Fruit fly (Drosophila melanogaster) whole organism, embryonic: ENCODE results near the gene Nin.

ENCODE experiments used
- BEAF-32 ChIP-seq: fragments of 200-800 bp; sonication (Bioruptor generic); optimal IDR thresholded peaks from 3 replicates; lab custom pipeline; 2017; ENCODE audit warnings: missing biosample characterization, missing genetic modification characterization, mild to moderate bottlenecking, moderate library complexity, missing genetic modification reagents
- Bteb2 ChIP-seq: fragments of 200-800 bp; sonication (Bioruptor generic); optimal IDR thresholded peaks from 2 replicates; lab custom pipeline; 2016; ENCODE audit warnings: missing biosample characterization, missing genetic modification characterization
- CG10462 ChIP-seq: fragments of 200-800 bp; sonication (Bioruptor generic); optimal IDR thresholded peaks from 2 replicates; lab custom pipeline; 2016; ENCODE audit warnings: missing biosample characterization, missing genetic modification characterization
- CG12104 ChIP-seq: fragments of 200-800 bp; sonication (Bioruptor generic); optimal IDR thresholded peaks from 3 replicates; lab custom pipeline; 2016; ENCODE audit warnings: missing biosample characterization, missing genetic modification characterization
- CG12299 ChIP-seq: fragments of 200-800 bp; sonication (Bioruptor generic); optimal IDR thresholded peaks from 2 replicates; lab custom pipeline; 2018; ENCODE audit warnings: missing biosample characterization, mild to moderate bottlenecking, missing genetic modification characterization
- CG12659 ChIP-seq: fragments of 200-800 bp; sonication (Bioruptor generic); optimal IDR thresholded peaks from 3 replicates; lab custom pipeline; 2017; ENCODE audit warnings: mild to moderate bottlenecking, missing biosample characterization, missing genetic modification reagents, missing genetic modification characterization
- CG13424 ChIP-seq: fragments of 200-800 bp; sonication (Bioruptor generic); optimal IDR thresholded peaks from 2 replicates; lab custom pipeline; 2019; ENCODE audit warnings: missing biosample characterization, mild to moderate bottlenecking, missing genetic modification characterization, moderate library complexity
- CG14441 ChIP-seq: fragments of 200-800 bp; sonication (Bioruptor generic); IDR thresholded peaks from 2 replicates; pipeline ENCODE4 v1.3.6; 2022; ENCODE audit warnings: missing biosample characterization, missing genetic modification characterization
- CG1602 ChIP-seq: fragments of 200-800 bp; sonication (Bioruptor generic); optimal IDR thresholded peaks from 3 replicates; lab custom pipeline; 2016; ENCODE audit warnings: missing biosample characterization, missing genetic modification characterization
- CG16815 ChIP-seq: fragments of 200-800 bp; sonication (Bioruptor generic); optimal IDR thresholded peaks from 3 replicates; lab custom pipeline; 2017; ENCODE audit warnings: missing biosample characterization, mild to moderate bottlenecking, missing genetic modification characterization
- CG17912 ChIP-seq: fragments of 200-800 bp; sonication (Bioruptor generic); optimal IDR thresholded peaks from 2 replicates; lab custom pipeline; 2018; ENCODE audit warnings: missing biosample characterization, mild to moderate bottlenecking, missing genetic modification characterization
- CG1832 ChIP-seq: fragments of 200-800 bp; sonication (Bioruptor generic); optimal IDR thresholded peaks from 2 replicates; lab custom pipeline; 2017; ENCODE audit warnings: missing biosample characterization, mild to moderate bottlenecking, missing genetic modification characterization, inconsistent platforms
- CG32772 ChIP-seq: fragments of 200-800 bp; sonication (Bioruptor generic); IDR thresholded peaks from 2 replicates; pipeline ENCODE4 v1.3.6; 2022; ENCODE audit warnings: missing biosample characterization, missing genetic modification characterization
- CG3995 ChIP-seq: fragments of 200-800 bp; sonication (Bioruptor generic); optimal IDR thresholded peaks from 3 replicates; lab custom pipeline; 2016; ENCODE audit warnings: missing biosample characterization, missing genetic modification characterization
- CG4424 ChIP-seq: fragments of 200-800 bp; sonication (Bioruptor generic); optimal IDR thresholded peaks from 3 replicates; lab custom pipeline; 2016; ENCODE audit warnings: missing biosample characterization, missing genetic modification characterization
- CG4854 ChIP-seq: fragments of 200-800 bp; sonication (Bioruptor generic); optimal IDR thresholded peaks from 2 replicates; lab custom pipeline; 2016; ENCODE audit warnings: missing biosample characterization, missing genetic modification characterization, inconsistent platforms
- CG6689 ChIP-seq: fragments of 200-800 bp; sonication (Bioruptor generic); IDR thresholded peaks from 2 replicates; pipeline ENCODE4 v1.3.6; 2022; ENCODE audit warnings: missing biosample characterization, missing genetic modification characterization
- CG6854 ChIP-seq: fragments of 200-800 bp; sonication (Bioruptor generic); optimal IDR thresholded peaks from 3 replicates; lab custom pipeline; 2017; ENCODE audit warnings: missing biosample characterization, mild to moderate bottlenecking, missing genetic modification characterization
- CHES-1-like ChIP-seq: fragments of 200-800 bp; sonication (Bioruptor generic); optimal IDR thresholded peaks from 2 replicates; lab custom pipeline; 2016; ENCODE audit warnings: missing biosample characterization, missing genetic modification characterization
- Dek ChIP-seq: fragments of 200-800 bp; sonication (Bioruptor generic); optimal IDR thresholded peaks from 3 replicates; lab custom pipeline; 2019; ENCODE audit warnings: missing biosample characterization, mild to moderate bottlenecking, missing genetic modification characterization, moderate library complexity
- Ets65A ChIP-seq: fragments of 200-800 bp; sonication (Bioruptor generic); peaks from one replicate; lab custom pipeline; 2016; ENCODE audit warnings: missing biosample characterization, missing genetic modification characterization
- Fer1 ChIP-seq: fragments of 200-800 bp; sonication (Bioruptor generic); optimal IDR thresholded peaks from 2 replicates; lab custom pipeline; 2017; ENCODE audit warnings: missing biosample characterization, mild to moderate bottlenecking, missing genetic modification characterization
- GATAe ChIP-seq: fragments of 200-800 bp; sonication (Bioruptor generic); conservative IDR thresholded peaks from 2 replicates; pipeline ENCODE4 v1.3.6; 2022; ENCODE audit warnings: missing biosample characterization, missing genetic modification characterization
- HLH54F ChIP-seq: fragments of 200-800 bp; sonication (Bioruptor generic); optimal IDR thresholded peaks from 3 replicates; lab custom pipeline; 2016; ENCODE audit warnings: missing biosample characterization, missing genetic modification characterization
- Kr ChIP-seq: fragments of 200-800 bp; sonication (Bioruptor generic); optimal IDR thresholded peaks from 2 replicates; lab custom pipeline; 2017; ENCODE audit warnings: missing biosample characterization, mild to moderate bottlenecking, missing genetic modification characterization
- Lpt ChIP-seq: fragments of >200 bp; optimal IDR thresholded peaks from 2 replicates; lab custom pipeline; 2018; ENCODE audit warnings: missing biosample characterization, missing genetic modification characterization
- Sox100B ChIP-seq: fragments of 200-800 bp; sonication (Bioruptor generic); optimal IDR thresholded peaks from 3 replicates; lab custom pipeline; 2018; ENCODE audit warnings: missing biosample characterization, mild to moderate bottlenecking, missing genetic modification characterization
- TFAM ChIP-seq: fragments of 200-800 bp; sonication (Bioruptor generic); optimal IDR thresholded peaks from 2 replicates; lab custom pipeline; 2017; ENCODE audit warnings: missing biosample characterization, missing genetic modification characterization, inconsistent platforms
- Taf1 ChIP-seq: fragments of 200-800 bp; sonication (Bioruptor generic); IDR thresholded peaks from 2 replicates; pipeline ENCODE4 v1.3.6; 2022; ENCODE audit warnings: missing biosample characterization, missing genetic modification characterization
- ac ChIP-seq: fragments of 200-800 bp; sonication (Bioruptor generic); optimal IDR thresholded peaks from 3 replicates; lab custom pipeline; 2017; ENCODE audit warnings: missing biosample characterization, mild to moderate bottlenecking, missing genetic modification characterization
- bcd ChIP-seq: fragments of 200-800 bp; sonication (Bioruptor generic); optimal IDR thresholded peaks from 2 replicates; lab custom pipeline; 2017; ENCODE audit warnings: missing biosample characterization, mild to moderate bottlenecking, missing genetic modification characterization
- br ChIP-seq: fragments of >200 bp; optimal IDR thresholded peaks from 2 replicates; lab custom pipeline; 2017
- cas ChIP-seq: fragments of 200-800 bp; sonication (Bioruptor generic); IDR thresholded peaks from 2 replicates; pipeline ENCODE4 v1.3.6; 2022; ENCODE audit warnings: missing biosample characterization, missing genetic modification characterization
- chn ChIP-seq: fragments of 200-800 bp; sonication (Bioruptor generic); optimal IDR thresholded peaks from 2 replicates; lab custom pipeline; 2016; ENCODE audit warnings: missing biosample characterization, missing genetic modification characterization
- dmrt99B ChIP-seq: fragments of 200-800 bp; sonication (Bioruptor generic); optimal IDR thresholded peaks from 2 replicates; lab custom pipeline; 2018; ENCODE audit warnings: missing biosample characterization, mild to moderate bottlenecking, missing genetic modification characterization, moderate library complexity
- emc ChIP-seq: fragments of 200-800 bp; sonication (Bioruptor generic); optimal IDR thresholded peaks from 2 replicates; lab custom pipeline; 2016; ENCODE audit warnings: missing biosample characterization, missing genetic modification characterization
- fru ChIP-seq: fragments of >200 bp; optimal IDR thresholded peaks from 2 replicates; lab custom pipeline; 2017
- grau ChIP-seq: fragments of 200-800 bp; optimal IDR thresholded peaks from 3 replicates; lab custom pipeline; 2019; ENCODE audit warnings: missing biosample characterization, mild to moderate bottlenecking, missing genetic modification characterization, moderate library complexity
- hbn ChIP-seq: fragments of 200-800 bp; sonication (Bioruptor generic); IDR thresholded peaks from 2 replicates; pipeline ENCODE4 v1.3.6; 2022; ENCODE audit warnings: missing biosample characterization, missing genetic modification characterization; ENCODE audit not compliant: partially characterized antibody
- insv ChIP-seq, 2 experiments: fragments of 200-800 bp; sonication (Bioruptor generic); optimal IDR thresholded peaks; 3 replicates each; lab custom pipeline; 2016 to 2018; ENCODE audit warnings: missing biosample characterization in 2 of 2, missing genetic modification characterization in 2 of 2
- kni ChIP-seq: fragments of 200-800 bp; sonication (Bioruptor generic); optimal IDR thresholded peaks from 3 replicates; lab custom pipeline; 2017; ENCODE audit warnings: mild to moderate bottlenecking, missing biosample characterization, missing genetic modification reagents, missing genetic modification characterization
- nom ChIP-seq: fragments of 200-800 bp; sonication (Bioruptor generic); optimal IDR thresholded peaks from 2 replicates; lab custom pipeline; 2017; ENCODE audit warnings: missing biosample characterization, missing genetic modification characterization, mild to moderate bottlenecking, moderate library complexity, missing genetic modification reagents
- sc ChIP-seq, 3 experiments: fragments of >200 bp in 2 of 3; fragments of 200-800 bp in 1 of 3; sonication (Bioruptor generic) in 1 of 3; optimal IDR thresholded peaks; 2 replicates in 2 of 3; 3 replicates in 1 of 3; lab custom pipeline; 2017; ENCODE audit warnings: mild to moderate bottlenecking in 1 of 3, missing biosample characterization in 1 of 3, missing genetic modification characterization in 1 of 3, missing genetic modification reagents in 1 of 3
- scrt ChIP-seq: fragments of 200-800 bp; sonication (Bioruptor generic); optimal IDR thresholded peaks from 2 replicates; lab custom pipeline; 2018; ENCODE audit warnings: missing biosample characterization, mild to moderate bottlenecking, missing genetic modification characterization, moderate library complexity
- seq ChIP-seq: fragments of 200-800 bp; sonication (Bioruptor generic); IDR thresholded peaks from 2 replicates; pipeline ENCODE4 v1.3.6; 2022; ENCODE audit warnings: missing biosample characterization, missing genetic modification characterization
- vvl ChIP-seq: fragments of 200-800 bp; sonication (Bioruptor generic); IDR thresholded peaks from 2 replicates; pipeline ENCODE4 v1.3.6; 2022; ENCODE audit warnings: missing biosample characterization, missing genetic modification characterization
- wdn ChIP-seq: fragments of 200-800 bp; sonication (Bioruptor generic); IDR thresholded peaks from 2 replicates; pipeline ENCODE4 v1.3.6; 2022; ENCODE audit warnings: missing biosample characterization, missing genetic modification characterization
- wek ChIP-seq: fragments of 200-800 bp; sonication (Bioruptor generic); optimal IDR thresholded peaks from 3 replicates; lab custom pipeline; 2018; ENCODE audit warnings: missing biosample characterization, mild to moderate bottlenecking, missing genetic modification characterization, moderate library complexity
- wor ChIP-seq: fragments of 200-800 bp; sonication (Bioruptor generic); IDR thresholded peaks from 2 replicates; pipeline ENCODE4 v1.3.6; 2022; ENCODE audit warnings: missing biosample characterization, missing genetic modification characterization
- zfh1 ChIP-seq: fragments of 200-800 bp; sonication (Bioruptor generic); IDR thresholded peaks from 3 replicates; pipeline ENCODE4 v1.3.6; 2022; ENCODE audit warnings: missing biosample characterization, missing genetic modification characterization

The Nin gene

DNA sequence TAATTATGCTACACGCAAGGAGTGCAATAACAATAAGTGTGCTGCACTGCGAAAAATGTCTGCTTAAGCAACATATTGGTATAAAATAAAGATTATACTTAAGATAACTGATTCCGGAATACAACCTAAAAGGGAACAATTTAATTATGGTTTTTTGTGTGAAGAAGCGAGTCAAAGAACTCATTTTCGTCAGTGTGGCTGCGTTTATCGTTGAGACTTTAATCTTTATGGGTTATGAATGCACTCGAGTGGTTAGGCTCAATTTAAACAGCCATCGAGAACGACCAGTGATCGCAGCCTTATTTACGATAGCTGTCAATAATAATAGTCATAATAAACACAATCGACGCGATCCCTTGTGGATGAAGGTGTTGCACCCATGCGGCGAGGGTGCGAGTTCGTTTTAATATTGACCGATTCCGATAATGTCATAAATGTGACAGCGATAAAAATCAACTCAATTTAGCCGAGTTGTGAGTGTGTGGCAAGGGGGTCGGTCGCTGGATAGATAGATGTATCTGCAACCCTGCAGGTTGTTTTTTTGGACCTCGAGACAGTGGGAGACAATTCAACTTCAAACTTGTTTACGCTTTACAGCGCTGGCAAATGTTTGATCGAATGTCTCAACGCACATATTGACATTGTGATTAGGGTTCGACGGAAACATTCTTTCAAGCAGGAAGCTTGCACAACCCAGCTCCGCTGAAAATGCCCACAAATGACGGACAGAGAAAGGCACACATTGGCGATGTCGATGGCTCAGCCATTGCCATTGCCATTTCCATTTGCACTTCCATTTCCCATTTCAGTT is 22.1 kb downstream of the Nin start (continued):
- TF ChIP-seq CG12299 (tag; lab: Kevin White, UChicago) (no peak), insv (GFP tag; optimal IDR thresholded peaks at IDR 0.05; lab: Kevin White, UChicago) (peak in 1 of 2 experiments; percentile 3), fru (lab: Kevin White, UChicago) (no peak), CG12659 (peak; percentile 17), CG17912 (GFP tag; lab: Kevin White, UChicago) (no peak), nom (GFP tag; lab: Kevin White, UChicago) (peak; percentile 58), CG1832 (GFP tag; lab: Kevin White, UChicago) (no peak), CG14441 (GFP tag; lab: Robert Waterston, UW) (peak; percentile 29; the same call in 1 of the 2 replicates), Kr (peak; percentile 83), vvl (GFP tag; lab: Robert Waterston, UW) (peak; percentile 64), Taf1 (no peak), CG16815 (GFP tag; lab: Kevin White, UChicago) (no peak), bcd (GFP tag; lab: Kevin White, UChicago) (no peak), wdn (GFP tag; lab: Robert Waterston, UW) (no peak), Ets65A (GFP tag; lab: Kevin White, UChicago) (peak; percentile 74), scrt (GFP tag; lab: Kevin White, UChicago) (no peak), br (lab: Kevin White, UChicago) (no peak), sc (optimal IDR thresholded peaks at IDR 0.05; lab: Kevin White, UChicago) (no peak), sc (GFP tag; optimal IDR thresholded peaks at IDR 0.05; lab: Kevin White, UChicago) (peak; percentile 60), ac (GFP tag; lab: Kevin White, UChicago) (peak; percentile 75), emc (GFP tag; lab: Kevin White, UChicago) (no peak), CG1602 (GFP tag; lab: Kevin White, UChicago) (peak; percentile 20), zfh1 (peak; percentile 82), grau (tag; lab: Kevin White, UChicago) (peak; percentile 17), Bteb2 (GFP tag; lab: Kevin White, UChicago) (no peak), hbn (GFP tag; lab: Robert Waterston, UW) (no peak), Sox100B (GFP tag; lab: Kevin White, UChicago) (peak; percentile 46), CG6854 (GFP tag; lab: Kevin White, UChicago) (no peak), CG32772 (GFP tag; lab: Robert Waterston, UW) (no peak; the same call in 1 of the 2 replicates), Dek (tag; lab: Kevin White, UChicago) (no peak), BEAF-32 (no peak), TFAM (GFP tag; lab: Kevin White, UChicago) (peak; percentile 51), Fer1 (no peak), CG10462 (GFP tag; lab: Kevin White, UChicago) (peak; percentile 14), cas (GFP tag; lab: Robert Waterston, UW) (no peak), wor (GFP tag; lab: Robert Waterston, UW) (no peak), CG12104 (no peak), chn (GFP tag; lab: Kevin White, UChicago) (peak; percentile 33), CG13424 (tag; lab: Kevin White, UChicago) (peak; percentile 34), dmrt99B (tag; lab: Kevin White, UChicago) (peak; percentile 59), GATAe (GFP tag; lab: Robert Waterston, UW) (peak; percentile 37; the same call in 1 of the 2 replicates), wek (GFP tag; lab: Kevin White, UChicago) (peak; percentile 59), CHES-1-like (GFP tag; lab: Kevin White, UChicago) (no peak), Lpt (GFP tag; lab: Kevin White, UChicago) (no peak), CG6689 (peak; percentile 33), HLH54F (GFP tag; lab: Kevin White, UChicago) (no peak), CG4424 (GFP tag; lab: Kevin White, UChicago) (peak; percentile 39), kni (peak; percentile 86), CG3995 (GFP tag; lab: Kevin White, UChicago) (no peak), CG4854 (GFP tag; lab: Kevin White, UChicago) (no peak), seq (GFP tag; lab: Robert Waterston, UW) (no peak)
